Worm (Caenorhabditis elegans) whole organism, L1 larva: ENCODE measurements around the gene Y48B6A.1.

ENCODE experiments used
- C04F5.9 ChIP-seq: sonication (generic microtip); optimal IDR thresholded peaks from 2 replicates; lab custom pipeline; 2016; ENCODE audit warnings: missing genetic modification characterization, missing compliant biosample characterization
- alr-1 ChIP-seq: fragments of 200-800 bp; sonication (Bioruptor generic); optimal IDR thresholded peaks from 2 replicates; lab custom pipeline; 2018; ENCODE audit warnings: borderline replicate concordance, mild to moderate bottlenecking, missing genetic modification characterization, missing compliant biosample characterization
- blmp-1 ChIP-seq: fragments of 150-350 bp; optimal IDR thresholded peaks from 2 replicates; lab custom pipeline; 2014; ENCODE audit warnings: missing biosample characterization, missing genetic modification characterization
- ces-1 ChIP-seq: fragments of 150-350 bp; optimal IDR thresholded peaks from 2 replicates; lab custom pipeline; 2014; ENCODE audit warnings: missing biosample characterization, missing genetic modification reagents, missing genetic modification characterization
- dpl-1 ChIP-seq, 3 experiments: fragments of 150-350 bp in 2 of 3; sonication (generic microtip) in 1 of 3; optimal IDR thresholded peaks; 2 replicates each; lab custom pipeline; 2014 to 2017; ENCODE audit warnings: missing biosample characterization in 3 of 3, missing genetic modification characterization in 3 of 3, missing genetic modification reagents in 3 of 3
- dsc-1 ChIP-seq: sonication (generic microtip); optimal IDR thresholded peaks from 2 replicates; lab custom pipeline; 2016; ENCODE audit warnings: mild to moderate bottlenecking, missing genetic modification characterization, missing compliant biosample characterization
- efl-1 ChIP-seq, 4 experiments: fragments of 150-350 bp; optimal IDR thresholded peaks in 3 of 4; peaks in 1 of 4; 1 replicate in 1 of 4; 2 replicates in 3 of 4; lab custom pipeline; 2014; ENCODE audit warnings: missing biosample characterization in 2 of 4, missing genetic modification characterization in 2 of 4, missing genetic modification reagents in 2 of 4
- egl-13 ChIP-seq: sonication (generic microtip); optimal IDR thresholded peaks from 2 replicates; lab custom pipeline; 2016; ENCODE audit warnings: missing genotype, missing genetic modification reagents, missing genetic modification characterization, missing compliant biosample characterization
- fkh-10 ChIP-seq: sonication (generic microtip); optimal IDR thresholded peaks from 2 replicates; lab custom pipeline; 2017; ENCODE audit warnings: missing biosample characterization, missing genetic modification reagents, missing genetic modification characterization
- fkh-4 ChIP-seq: sonication (generic microtip); optimal IDR thresholded peaks from 2 replicates; lab custom pipeline; 2016; ENCODE audit warnings: missing compliant biosample characterization, missing genetic modification characterization, borderline replicate concordance
- grh-1 ChIP-seq: fragments of 200-800 bp; sonication (Bioruptor generic); IDR thresholded peaks from 2 replicates; pipeline ENCODE4 v1.3.6; 2022; ENCODE audit warnings: missing genetic modification reagents, missing genetic modification characterization, missing compliant biosample characterization
- hlh-17 ChIP-seq: fragments of 200-800 bp; sonication (Bioruptor generic); optimal IDR thresholded peaks from 2 replicates; lab custom pipeline; 2018; ENCODE audit warnings: missing genetic modification characterization, mild to moderate bottlenecking, missing compliant biosample characterization, moderate library complexity, borderline replicate concordance
- hlh-4 ChIP-seq: sonication (generic microtip); optimal IDR thresholded peaks from 2 replicates; lab custom pipeline; 2016; ENCODE audit warnings: mild to moderate bottlenecking, missing genetic modification characterization, missing compliant biosample characterization
- lin-14 ChIP-seq: fragments of 200-800 bp; sonication (Bioruptor generic); optimal IDR thresholded peaks from 2 replicates; lab custom pipeline; 2018; ENCODE audit warnings: mild to moderate bottlenecking, missing genetic modification characterization, moderate library complexity, missing compliant biosample characterization
- lin-15B ChIP-seq: fragments of 150-350 bp; sonication (generic microtip); optimal IDR thresholded peaks from 3 replicates; lab custom pipeline; 2014; ENCODE audit warnings: missing biosample characterization, missing genetic modification characterization
- lsy-2 ChIP-seq, 2 experiments: fragments of 150-350 bp; optimal IDR thresholded peaks; 2 replicates each; lab custom pipeline; 2014; ENCODE audit warnings: missing biosample characterization in 2 of 2, missing genetic modification characterization in 2 of 2
- mdl-1 ChIP-seq, 2 experiments: fragments of 150-350 bp; optimal IDR thresholded peaks; 2 replicates each; lab custom pipeline; 2014 to 2017; ENCODE audit warnings: missing biosample characterization in 2 of 2, missing genetic modification characterization in 2 of 2, inconsistent platforms in 1 of 2
- nhr-12 ChIP-seq: sonication (generic microtip); optimal IDR thresholded peaks from 2 replicates; lab custom pipeline; 2017; ENCODE audit warnings: missing biosample characterization, missing genetic modification characterization
- nhr-19 ChIP-seq: fragments of 200-800 bp; sonication (Bioruptor generic); conservative IDR thresholded peaks from 2 replicates; pipeline ENCODE4 v1.3.6; 2022; ENCODE audit warnings: missing genetic modification characterization, missing compliant biosample characterization
- nhr-71 ChIP-seq: sonication (generic microtip); optimal IDR thresholded peaks from 2 replicates; lab custom pipeline; 2016; ENCODE audit warnings: mild to moderate bottlenecking, missing genetic modification characterization, moderate library complexity, missing compliant biosample characterization
- nhr-84 ChIP-seq: sonication (generic microtip); optimal IDR thresholded peaks from 2 replicates; lab custom pipeline; 2017; ENCODE audit warnings: missing biosample characterization, missing genetic modification characterization
- nhr-85 ChIP-seq: sonication (generic microtip); peaks from one replicate; lab custom pipeline; 2016; ENCODE audit warnings: missing genetic modification characterization, inconsistent platforms, missing compliant biosample characterization
- skn-1 ChIP-seq: fragments of 150-350 bp; optimal IDR thresholded peaks from 2 replicates; lab custom pipeline; 2014; ENCODE audit warnings: missing biosample characterization, missing genetic modification characterization
- sptf-1 ChIP-seq: fragments of 150-350 bp; optimal IDR thresholded peaks from 2 replicates; lab custom pipeline; 2014; ENCODE audit warnings: missing biosample characterization, missing genetic modification characterization
- swsn-7 ChIP-seq: sonication (generic microtip); optimal IDR thresholded peaks from 2 replicates; lab custom pipeline; 2016; ENCODE audit warnings: missing genetic modification characterization, missing compliant biosample characterization
- unc-130 ChIP-seq: fragments of 150-350 bp; optimal IDR thresholded peaks from 2 replicates; lab custom pipeline; 2017; ENCODE audit warnings: missing biosample characterization, missing genetic modification characterization, inconsistent platforms
- unc-98 ChIP-seq: fragments of 200-800 bp; sonication (Bioruptor generic); IDR thresholded peaks from 2 replicates; pipeline ENCODE4 v1.3.6; 2022; ENCODE audit warnings: missing genetic modification characterization, missing compliant biosample characterization
- zag-1 ChIP-seq: fragments of 150-350 bp; optimal IDR thresholded peaks from 2 replicates; lab custom pipeline; 2014; ENCODE audit warnings: missing biosample characterization, missing genetic modification characterization
- ztf-4 ChIP-seq: fragments of 150-350 bp; optimal IDR thresholded peaks from 2 replicates; lab custom pipeline; 2014; ENCODE audit warnings: missing biosample characterization, missing genetic modification characterization

Y48B6A.1 gene

ce11 chrII:14109184-14109664 lies 44.9 kb downstream of the Y48B6A.1 start, which contains the start of gene cpg-7:
TSS of gene cpg-7 (minus strand) at chrII:14109234.
- TF ChIP-seq hlh-4 = no peak
- TF ChIP-seq nhr-19 = no peak
- TF ChIP-seq nhr-71 (tag; lab: Kevin White, UChicago) = no peak
- TF ChIP-seq blmp-1 (tag; lab: Kevin White, UChicago) = no peak
- no peak for TF ChIP-seq mdl-1 (tag; optimal IDR thresholded peaks at IDR 0.05; lab: Kevin White, UChicago)
- no peak for TF ChIP-seq C04F5.9 (tag; lab: Kevin White, UChicago)
- no peak for TF ChIP-seq fkh-10
- no peak for TF ChIP-seq ces-1 (GFP tag; lab: Kevin White, UChicago)
- no peak for TF ChIP-seq nhr-12
- TF ChIP-seq unc-130 (tag; lab: Kevin White, UChicago) = no peak

ce11 chrII:14106164-14106563 lies 48.0 kb downstream of the Y48B6A.1 start:
- TF ChIP-seq skn-1 (no peak), nhr-85 (tag; lab: Kevin White, UChicago) (peak; percentile 59), blmp-1 (tag; lab: Kevin White, UChicago) (no peak)
- TF ChIP-seq, all 84 proteins: peak for 1

DNA sequence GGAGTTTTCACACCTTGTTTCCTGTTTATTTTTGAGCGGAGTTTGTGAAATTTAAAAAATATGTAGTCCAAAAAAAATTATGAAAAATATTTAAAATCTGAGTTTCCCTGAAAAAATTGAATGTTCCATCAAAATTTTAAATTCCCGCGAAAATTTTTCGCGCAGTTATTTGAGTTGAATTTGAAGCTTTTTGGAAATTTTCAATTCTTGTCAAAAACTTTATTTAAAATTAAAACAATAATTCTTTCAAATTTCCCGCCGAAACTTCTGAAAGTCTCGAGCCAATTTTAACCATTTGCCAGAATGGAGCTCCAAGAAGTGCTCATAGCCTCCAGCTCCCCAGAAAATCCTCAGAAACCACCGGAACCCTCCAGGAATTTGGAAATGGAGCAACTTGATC lies 49.7 kb downstream of the Y48B6A.1 start, which contains the start of gene gur-4:
Gene gur-4, plus strand, starts transcription at position 301 of the 400 bp plus-strand sequence.
- TF ChIP-seq hlh-17 (GFP tag; lab: Kevin White, UChicago) = no peak
- no peak for TF ChIP-seq swsn-7
- no peak for TF ChIP-seq ztf-4
- TF ChIP-seq unc-98 (GFP tag; lab: Robert Waterston, UW) = no peak
- no peak for TF ChIP-seq grh-1 (GFP tag; lab: Robert Waterston, UW)
- no peak for TF ChIP-seq alr-1 (tag; lab: Kevin White, UChicago)
- no peak for TF ChIP-seq egl-13
- no peak for TF ChIP-seq lin-15B (tag; lab: Kevin White, UChicago)
- no peak for TF ChIP-seq nhr-19
- no peak for TF ChIP-seq fkh-4
- TF ChIP-seq lin-14 (GFP tag; lab: Kevin White, UChicago) = no peak
- no peak for TF ChIP-seq dsc-1 (tag; lab: Kevin White, UChicago)
- no peak for TF ChIP-seq sptf-1 (tag; lab: Kevin White, UChicago)
- TF ChIP-seq zag-1 (tag; lab: Kevin White, UChicago) = no peak
- TF ChIP-seq nhr-84 (tag; lab: Kevin White, UChicago) = no peak

DNA sequence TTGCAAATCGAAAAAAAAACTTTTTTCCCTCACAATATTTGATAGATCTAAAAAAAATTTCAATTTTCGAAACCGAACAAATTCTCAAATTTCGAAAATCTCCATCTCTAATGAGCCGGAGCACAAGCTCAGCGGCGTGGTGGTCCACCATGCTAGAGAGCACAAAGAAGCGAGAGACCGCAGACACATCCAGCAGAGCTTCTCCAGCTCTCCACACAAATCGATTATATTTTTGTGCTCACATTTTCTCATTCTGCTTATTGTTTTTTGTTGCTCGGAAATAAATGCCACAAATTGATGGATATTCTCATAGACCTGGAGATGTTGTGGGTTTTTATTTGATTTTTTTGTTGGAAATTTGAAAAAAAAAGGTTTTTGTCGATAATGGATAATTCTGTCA lies 52.1 kb downstream of the Y48B6A.1 start:
- TF ChIP-seq efl-1 (optimal IDR thresholded peaks at IDR 0.05; lab: Kevin White, UChicago) = no peak
- TF ChIP-seq efl-1 (GFP tag; optimal IDR thresholded peaks at IDR 0.05 in 1 of 2; lab: Kevin White, UChicago) = peak in 1 of 2 experiments; percentile 15
- TF ChIP-seq dpl-1 (GFP tag; optimal IDR thresholded peaks at IDR 0.05; lab: Kevin White, UChicago) = peak in 1 of 3 experiments; percentile 22
- peak in 1 of 2 experiments; percentile 4 for TF ChIP-seq lsy-2 (tag; optimal IDR thresholded peaks at IDR 0.05; lab: Kevin White, UChicago)
- TF ChIP-seq nhr-12 = no peak
- TF ChIP-seq, all 84 proteins: peak for 3
